Fruit fly (Drosophila melanogaster) Kc167 (cell line): ENCODE data around the gene fon.

Source experiments
- Sin3A ChIP-seq: fragments of >200 bp; optimal IDR thresholded peaks from 2 replicates; lab custom pipeline; 2018; ENCODE audit warnings: missing external identifiers
- h ChIP-seq: fragments of >200 bp; optimal IDR thresholded peaks from 3 replicates; lab custom pipeline; 2018; ENCODE audit warnings: missing external identifiers
- insv ChIP-seq: fragments of >200 bp; optimal IDR thresholded peaks from 3 replicates; lab custom pipeline; 2018; ENCODE audit warnings: missing external identifiers
- psq ChIP-seq: fragments of >200 bp; optimal IDR thresholded peaks from 2 replicates; lab custom pipeline; 2017; ENCODE audit warnings: missing external identifiers
- ttk ChIP-seq: sonication (Bioruptor generic); optimal IDR thresholded peaks from 2 replicates; lab custom pipeline; 2017; ENCODE audit warnings: missing external identifiers

DNA sequence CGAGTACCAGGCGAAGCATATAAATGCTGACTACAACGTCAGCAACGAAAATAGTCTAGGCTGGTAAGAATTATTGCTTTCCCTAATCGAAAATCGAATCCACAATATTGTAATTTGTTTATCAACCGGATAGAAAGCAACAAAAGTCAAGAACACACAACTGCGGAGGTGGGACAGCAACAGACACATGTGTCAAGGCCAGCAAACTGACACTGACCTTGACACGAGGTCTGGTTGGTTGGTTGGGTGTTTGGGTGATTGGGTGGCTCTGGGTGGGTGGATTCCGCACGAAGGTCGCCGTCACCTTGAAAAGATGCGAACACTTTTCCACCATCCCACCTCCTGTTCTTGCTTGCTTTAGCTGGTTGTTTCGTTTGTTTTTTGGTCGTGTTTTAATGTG, 16.7 kb upstream of the fon start:
- TF ChIP-seq Sin3A (lab: Kevin White, UChicago), result no peak
- no peak for TF ChIP-seq psq (lab: Kevin White, UChicago)
- TF ChIP-seq insv (lab: Kevin White, UChicago), result no peak
- no peak for TF ChIP-seq ttk (lab: Kevin White, UChicago)
- TF ChIP-seq h, result no peak
